Worm (Caenorhabditis elegans): ENCODE results near the gene K03A11.4.

Gene K03A11.4

ce11 chrX:13088539-13088938 lies 10.6 kb downstream of the K03A11.4 start:
- TF ChIP-seq pat-9 (tag; optimal IDR thresholded peaks at IDR 0.05) = no peak
- no peak for TF ChIP-seq tbx-2 (tag; optimal IDR thresholded peaks at IDR 0.05)
- TF ChIP-seq hlh-8 (tag; optimal IDR thresholded peaks at IDR 0.05) = no peak
- TF ChIP-seq Y22D7AL.16 (tag; optimal IDR thresholded peaks at IDR 0.05) = no peak
- TF ChIP-seq fax-1 (tag; optimal IDR thresholded peaks at IDR 0.05) = no peak
- TF ChIP-seq elt-4 (tag; optimal IDR thresholded peaks at IDR 0.05) = no peak
- no peak for TF ChIP-seq nhr-11 (tag; optimal IDR thresholded peaks at IDR 0.05)
- TF ChIP-seq ama-1 (optimal IDR thresholded peaks at IDR 0.05) = no peak
- TF ChIP-seq mec-3 (tag; optimal IDR thresholded peaks at IDR 0.05; ENCODE audit: borderline replicate concordance) = no peak
- TF ChIP-seq fkh-10 (GFP tag; optimal IDR thresholded peaks at IDR 0.05) = no peak
- no peak for TF ChIP-seq nhr-232 (tag; optimal IDR thresholded peaks at IDR 0.05)

- no peak for TF ChIP-seq T23F11.4 (GFP tag; optimal IDR thresholded peaks at IDR 0.05)
- TF ChIP-seq tbx-2 (tag; optimal IDR thresholded peaks at IDR 0.05) = no peak
- no peak for TF ChIP-seq unc-42 (tag; optimal IDR thresholded peaks at IDR 0.05)
- TF ChIP-seq unc-55 (GFP tag; optimal IDR thresholded peaks at IDR 0.05) = no peak
- no peak for TF ChIP-seq hlh-8 (tag; optimal IDR thresholded peaks at IDR 0.05)
- no peak for TF ChIP-seq nfya-1 (tag; optimal IDR thresholded peaks at IDR 0.05)
- no peak for TF ChIP-seq ceh-18 (tag; optimal IDR thresholded peaks at IDR 0.05)
- TF ChIP-seq C08G9.2 (tag; optimal IDR thresholded peaks at IDR 0.05) = no peak
- no peak for TF ChIP-seq ama-1 (optimal IDR thresholded peaks at IDR 0.05)
- TF ChIP-seq ztf-16 (tag; optimal IDR thresholded peaks at IDR 0.05) = no peak
- TF ChIP-seq C38D4.7 (GFP tag; optimal IDR thresholded peaks at IDR 0.05) = no peak
- TF ChIP-seq unc-3 (GFP tag; conservative IDR thresholded peaks at IDR 0.05) = no peak
- no peak for TF ChIP-seq unc-3 (tag; optimal IDR thresholded peaks at IDR 0.05)
- no peak for TF ChIP-seq sdc-2 (tag; optimal IDR thresholded peaks at IDR 0.05)
- no peak for TF ChIP-seq nhr-232 (tag; optimal IDR thresholded peaks at IDR 0.05)
- TF ChIP-seq unc-86 (tag; optimal IDR thresholded peaks at IDR 0.05) = no peak
Measured at ce11 chrX:13090665-13091064, 12.7 kb downstream of the K03A11.4 start, which contains the start of gene R03G8.3. Gene R03G8.3 (plus strand): TSS chrX:13090965.

- no peak for TF ChIP-seq Y22D7AL.16 (tag; optimal IDR thresholded peaks at IDR 0.05)
- no peak for TF ChIP-seq pax-1 (tag; optimal IDR thresholded peaks at IDR 0.05)
- TF ChIP-seq ceh-6 (GFP tag; optimal IDR thresholded peaks at IDR 0.05) = no peak
- TF ChIP-seq nhr-232 (tag; optimal IDR thresholded peaks at IDR 0.05) = no peak
- TF ChIP-seq ceh-9 (tag; optimal IDR thresholded peaks at IDR 0.05) = no peak
- TF ChIP-seq nhr-11 (tag; optimal IDR thresholded peaks at IDR 0.05) = no peak
- no peak for TF ChIP-seq ttx-3 (tag; optimal IDR thresholded peaks at IDR 0.05)
- TF ChIP-seq pag-3 (tag; optimal IDR thresholded peaks at IDR 0.05; ENCODE audit: borderline replicate concordance) = no peak
Measured at ce11 chrX:13091199-13091598, 13.2 kb downstream of the K03A11.4 start.

- TF ChIP-seq ama-1 (optimal IDR thresholded peaks at IDR 0.05) = no peak
- TF ChIP-seq ceh-18 (tag; optimal IDR thresholded peaks at IDR 0.05) = no peak
- TF ChIP-seq ceh-22 (tag; optimal IDR thresholded peaks at IDR 0.05) = no peak
- TF ChIP-seq lim-6 (tag; optimal IDR thresholded peaks at IDR 0.05) = no peak
- TF ChIP-seq nfya-1 (tag; optimal IDR thresholded peaks at IDR 0.05) = no peak
- TF ChIP-seq mec-3 (tag; optimal IDR thresholded peaks at IDR 0.05; ENCODE audit: borderline replicate concordance) = no peak
- TF ChIP-seq syd-9 (tag; optimal IDR thresholded peaks at IDR 0.05) = no peak
- TF ChIP-seq unc-55 (GFP tag; optimal IDR thresholded peaks at IDR 0.05) = no peak
- TF ChIP-seq dmd-4 (tag; optimal IDR thresholded peaks at IDR 0.05; ENCODE audit: borderline replicate concordance) = no peak
- TF ChIP-seq hlh-6 (tag; optimal IDR thresholded peaks at IDR 0.05) = no peak
- no peak for TF ChIP-seq nhr-232 (tag; optimal IDR thresholded peaks at IDR 0.05)
- TF ChIP-seq ceh-2 (tag; optimal IDR thresholded peaks at IDR 0.05) = no peak
Measured at ce11 chrX:13100410-13100809, 22.4 kb downstream of the K03A11.4 start, which contains the start of gene R03G8.6. Gene R03G8.6 (minus strand): TSS chrX:13100510.

ce11 chrX:13102838-13103237 lies 24.9 kb downstream of the K03A11.4 start:
- TF ChIP-seq fkh-10 (GFP tag; optimal IDR thresholded peaks at IDR 0.05) (no peak), sox-4 (tag; optimal IDR thresholded peaks at IDR 0.05) (no peak), C38D4.7 (GFP tag; optimal IDR thresholded peaks at IDR 0.05) (no peak), hlh-15 (tag; optimal IDR thresholded peaks at IDR 0.05) (no peak), rnt-1 (tag; optimal IDR thresholded peaks at IDR 0.05) (no peak), ama-1 (optimal IDR thresholded peaks at IDR 0.05) (no peak), ceh-34 (tag; optimal IDR thresholded peaks at IDR 0.05) (no peak), hlh-13 (GFP tag; optimal IDR thresholded peaks at IDR 0.05) (no peak), Y22D7AL.16 (tag; optimal IDR thresholded peaks at IDR 0.05) (no peak), pha-4 (tag; optimal IDR thresholded peaks at IDR 0.05) (no peak), ceh-9 (tag; optimal IDR thresholded peaks at IDR 0.05) (no peak), mec-3 (tag; optimal IDR thresholded peaks at IDR 0.05; ENCODE audit: borderline replicate concordance) (no peak), K02D7.2 (tag; optimal IDR thresholded peaks at IDR 0.05) (no peak)
